Fruit fly (Drosophila melanogaster): Measurements from ENCODE around the gene CG17258.

Gene CG17258

DNA sequence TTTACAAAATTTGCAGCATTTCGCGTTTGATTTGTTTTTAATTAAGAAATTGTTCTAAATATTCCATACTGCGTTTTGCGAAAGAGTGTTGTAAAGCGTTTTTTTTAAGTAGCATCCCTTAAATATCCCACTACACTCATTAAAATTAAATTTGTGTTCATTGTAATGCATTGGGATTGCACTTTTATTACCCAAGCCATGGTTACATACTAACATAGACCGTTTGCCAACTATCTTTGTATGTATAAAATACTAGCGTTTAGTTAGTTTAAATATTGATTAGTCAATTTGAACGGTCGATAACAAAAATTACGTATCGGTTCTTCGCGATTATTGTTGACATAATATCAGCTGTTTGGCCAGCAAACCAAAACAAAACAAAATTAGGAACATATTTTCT is 4.6 kb upstream of the CG17258 start, which contains the start of the genes cnir and CG17221 (continued):
- TF ChIP-seq BEAF-32 (GFP tag; optimal IDR thresholded peaks at IDR 0.05) (peak; percentile 72), CG8290 (GFP tag; optimal IDR thresholded peaks at IDR 0.05) (peak; percentile 16), CG8290 (tag; optimal IDR thresholded peaks at IDR 0.05) (peak in 1 of 2 experiments; percentile 63), CG6254 (GFP tag; optimal IDR thresholded peaks at IDR 0.05) (no peak), tll (GFP tag; optimal IDR thresholded peaks at IDR 0.05) (no peak), chm (GFP tag; IDR thresholded peaks at IDR 0.05) (peak; percentile 45), Elba2 (GFP tag; optimal IDR thresholded peaks at IDR 0.05) (peak; percentile 76), CG9932 (GFP tag; IDR thresholded peaks at IDR 0.05) (peak; percentile 72), CG7745 (tag; optimal IDR thresholded peaks at IDR 0.05) (peak; percentile 48), Antp (GFP tag; optimal IDR thresholded peaks at IDR 0.05) (peak; percentile 69), Mes4 (GFP tag; optimal IDR thresholded peaks at IDR 0.05) (peak; percentile 46), CG31365 (tag; optimal IDR thresholded peaks at IDR 0.05) (peak; percentile 22), caup (GFP tag; optimal IDR thresholded peaks at IDR 0.05; ENCODE audit: severe bottlenecking) (peak; percentile 58), CG1233 (GFP tag; optimal IDR thresholded peaks at IDR 0.05) (peak; percentile 60), H15 (GFP tag; IDR thresholded peaks at IDR 0.05) (no peak), knrl (GFP tag; IDR thresholded peaks at IDR 0.05; ENCODE audit: partially characterized antibody) (peak; percentile 49; the same call in 1 of the 3 replicates), CG17802 (tag; optimal IDR thresholded peaks at IDR 0.05) (peak; percentile 26), MTF-1 (GFP tag; optimal IDR thresholded peaks at IDR 0.05; ENCODE audit: borderline replicate concordance) (no peak), Fer3 (tag; optimal IDR thresholded peaks at IDR 0.05) (peak; percentile 66), CG8944 (GFP tag; optimal IDR thresholded peaks at IDR 0.05) (peak; percentile 63), zfh2 (GFP tag; optimal IDR thresholded peaks at IDR 0.05) (peak; percentile 78), CkIIα-i1 (GFP tag; IDR thresholded peaks at IDR 0.05) (no peak), fu2 (GFP tag; optimal IDR thresholded peaks at IDR 0.05) (peak; percentile 71), CG9609 (GFP tag; optimal IDR thresholded peaks at IDR 0.05) (peak; percentile 61), pnt (GFP tag; optimal IDR thresholded peaks at IDR 0.05) (peak; percentile 41), CG14014 (GFP tag; IDR thresholded peaks at IDR 0.05) (peak; percentile 30; the same call in 1 of the 2 replicates), Atf6 (GFP tag; IDR thresholded peaks at IDR 0.05) (peak; percentile 50; the same call in 1 of the 2 replicates), tx (GFP tag; optimal IDR thresholded peaks at IDR 0.05) (peak; percentile 64), cad (GFP tag; optimal IDR thresholded peaks at IDR 0.05) (no peak), Hr3 (GFP tag; optimal IDR thresholded peaks at IDR 0.05) (peak; percentile 44), ERR (GFP tag; optimal IDR thresholded peaks at IDR 0.05) (peak; percentile 48), repo (GFP tag; optimal IDR thresholded peaks at IDR 0.05) (peak; percentile 51), gfzf (GFP tag; optimal IDR thresholded peaks at IDR 0.05) (peak; percentile 75), GATAe (GFP tag; conservative IDR thresholded peaks at IDR 0.05) (no peak), HLHmδ (GFP tag; optimal IDR thresholded peaks at IDR 0.05) (no peak), ase (GFP tag; IDR thresholded peaks at IDR 0.05) (no peak; the same call in 2 of the 3 replicates), Fer2 (tag; optimal IDR thresholded peaks at IDR 0.05) (peak; percentile 72), unc-4 (GFP tag; IDR thresholded peaks at IDR 0.05; ENCODE audit: partially characterized antibody) (peak; percentile 67; the same call in 1 of the 2 replicates), dpn (GFP tag; optimal IDR thresholded peaks at IDR 0.05) (peak; percentile 70 to 76), Deaf1 (tag; optimal IDR thresholded peaks at IDR 0.05) (peak; percentile 19), CG10147 (GFP tag; optimal IDR thresholded peaks at IDR 0.05) (peak; percentile 55), sens-2 (GFP tag; IDR thresholded peaks at IDR 0.05) (no peak), hkb (optimal IDR thresholded peaks at IDR 0.05) (no peak), hkb (GFP tag; IDR thresholded peaks at IDR 0.05) (no peak), sna (GFP tag; IDR thresholded peaks at IDR 0.05; ENCODE audit: partially characterized antibody) (no peak; the same call in 1 of the 2 replicates), Ssrp (tag; optimal IDR thresholded peaks at IDR 0.05) (peak; percentile 37), HmgD (GFP tag; optimal IDR thresholded peaks at IDR 0.05) (no peak), CG12155 (GFP tag; optimal IDR thresholded peaks at IDR 0.05) (peak; percentile 71), CG13424 (tag; optimal IDR thresholded peaks at IDR 0.05) (peak; percentile 74), emc (GFP tag; optimal IDR thresholded peaks at IDR 0.05) (peak; percentile 8), HHEX (GFP tag; optimal IDR thresholded peaks at IDR 0.05) (peak; percentile 74)
